Worm (Caenorhabditis elegans): ENCODE results near the gene mob-3.

- no peak for TF ChIP-seq pqm-1 (tag; optimal IDR thresholded peaks at IDR 0.05)
- TF ChIP-seq rnt-1 (tag; optimal IDR thresholded peaks at IDR 0.05): no peak
- no peak for TF ChIP-seq unc-62 (GFP tag; optimal IDR thresholded peaks at IDR 0.05)
- no peak for TF ChIP-seq dsc-1 (tag; optimal IDR thresholded peaks at IDR 0.05)
- no peak for TF ChIP-seq lin-35 (GFP tag; optimal IDR thresholded peaks at IDR 0.05)
- no peak for TF ChIP-seq aly-2 (tag; optimal IDR thresholded peaks at IDR 0.05)
- no peak for TF ChIP-seq sptf-1 (tag; optimal IDR thresholded peaks at IDR 0.05)
- no peak for TF ChIP-seq unc-86 (tag; optimal IDR thresholded peaks at IDR 0.05)
- no peak for TF ChIP-seq nhr-76 (tag; optimal IDR thresholded peaks at IDR 0.05)
Observed at ce11 chrIV:7389719-7390118, 976 bp upstream of the mob-3 start.
